Fruit fly (Drosophila melanogaster): ENCODE results near the gene AP-1gamma.
A peak's percentile ranks its signal among the peaks of the same experiment; 100 is the strongest.

The AP-1gamma gene

DNA sequence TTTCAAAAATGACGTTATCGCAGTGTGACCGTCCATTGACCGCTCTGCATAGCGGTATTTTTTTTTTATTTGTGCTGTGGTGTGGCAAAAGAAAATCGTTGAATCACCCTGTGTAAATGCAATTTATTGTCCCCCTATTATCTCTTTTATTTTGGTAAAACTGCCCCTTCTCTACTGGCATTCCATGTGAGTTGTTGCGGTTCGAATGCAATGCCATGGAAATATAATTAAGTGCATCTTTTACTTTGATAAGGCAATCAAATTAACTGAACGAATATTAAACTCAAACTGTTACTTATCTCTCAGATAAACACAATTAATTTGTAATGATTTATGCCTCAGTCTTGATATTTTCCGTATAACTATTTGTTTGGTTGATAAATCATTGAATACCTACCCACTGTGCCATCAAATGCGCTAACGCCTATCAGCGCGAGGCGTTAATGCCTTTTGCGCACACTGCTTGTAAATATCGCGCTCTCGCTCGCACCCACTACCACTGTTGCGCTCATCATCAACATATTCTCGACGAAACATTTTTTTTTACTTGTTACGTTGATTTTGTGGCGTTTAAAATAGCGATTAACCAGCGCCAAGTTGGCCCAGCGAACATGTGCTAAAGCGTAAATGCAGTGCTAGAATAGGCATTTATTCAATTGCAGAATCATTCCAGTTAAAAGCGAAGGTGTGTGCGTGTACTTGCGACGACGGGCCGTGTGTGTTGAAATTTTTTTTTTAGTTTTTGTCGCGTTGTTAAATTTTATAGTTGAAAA, 767 bp downstream of the AP-1gamma start (continued):
- TF ChIP-seq CG13775 (GFP tag; optimal IDR thresholded peaks at IDR 0.05): peak; percentile 67
- TF ChIP-seq B-H1 (GFP tag; IDR thresholded peaks at IDR 0.05): peak; percentile 28; the same call in 1 of the 3 replicates
- peak; percentile 41 for TF ChIP-seq Six4 (GFP tag; optimal IDR thresholded peaks at IDR 0.05)
- TF ChIP-seq bigmax (GFP tag; optimal IDR thresholded peaks at IDR 0.05): no peak
- TF ChIP-seq bab2 (GFP tag; optimal IDR thresholded peaks at IDR 0.05): peak; percentile 52
- TF ChIP-seq CoRest (tag; optimal IDR thresholded peaks at IDR 0.05): peak; percentile 72
- peak; percentile 51 for TF ChIP-seq unpg (GFP tag; optimal IDR thresholded peaks at IDR 0.05)
- TF ChIP-seq sens-2 (GFP tag; IDR thresholded peaks at IDR 0.05): no peak
- peak; percentile 21 for TF ChIP-seq CG17568 (GFP tag; optimal IDR thresholded peaks at IDR 0.05)
- TF ChIP-seq org-1 (GFP tag; optimal IDR thresholded peaks at IDR 0.05): peak; percentile 17
- peak; percentile 84 for TF ChIP-seq sens (GFP tag)
- TF ChIP-seq CG10543 (GFP tag; optimal IDR thresholded peaks at IDR 0.05): no peak
- 0 out of 2 replicates have a peak, but pooled peaks have one; percentile 14 for TF ChIP-seq chm (GFP tag; IDR thresholded peaks at IDR 0.05)
- TF ChIP-seq bsh (GFP tag; optimal IDR thresholded peaks at IDR 0.05): peak in 1 of 2 experiments; percentile 41
- no peak for TF ChIP-seq en (GFP tag; optimal IDR thresholded peaks at IDR 0.05)
- TF ChIP-seq Usf (GFP tag; optimal IDR thresholded peaks at IDR 0.05): peak; percentile 41
- peak; percentile 66 for TF ChIP-seq CG1603 (tag; optimal IDR thresholded peaks at IDR 0.05)
- no peak for TF ChIP-seq C15 (GFP tag; IDR thresholded peaks at IDR 0.05)
- TF ChIP-seq Ssrp (tag; optimal IDR thresholded peaks at IDR 0.05): peak; percentile 56
- no peak for TF ChIP-seq dmrt99B (tag; optimal IDR thresholded peaks at IDR 0.05)
- TF ChIP-seq Blimp-1 (GFP tag; optimal IDR thresholded peaks at IDR 0.05): peak; percentile 28
- no peak for TF ChIP-seq odd (GFP tag; optimal IDR thresholded peaks at IDR 0.05)
- peak; percentile 29; the same call in 1 of the 2 replicates for TF ChIP-seq peb (GFP tag; IDR thresholded peaks at IDR 0.05)
- peak; percentile 56 for TF ChIP-seq gro (GFP tag; optimal IDR thresholded peaks at IDR 0.05)
- no peak for TF ChIP-seq CG1024 (GFP tag; IDR thresholded peaks at IDR 0.05)
- no peak for TF ChIP-seq CG11696 (GFP tag; IDR thresholded peaks at IDR 0.05)
- peak; percentile 11 for TF ChIP-seq Elba2 (GFP tag; optimal IDR thresholded peaks at IDR 0.05)
- peak; percentile 65 for TF ChIP-seq ind (GFP tag; optimal IDR thresholded peaks at IDR 0.05)
- TF ChIP-seq dmrt11E (tag; optimal IDR thresholded peaks at IDR 0.05): peak; percentile 63
- TF ChIP-seq ci (GFP tag; IDR thresholded peaks at IDR 0.05): 0 out of 3 replicates have a peak, but pooled peaks have one; percentile 24
- peak; percentile 25 for TF ChIP-seq trem (tag; optimal IDR thresholded peaks at IDR 0.05)
- no peak for TF ChIP-seq amos (GFP tag; IDR thresholded peaks at IDR 0.05; ENCODE audit: partially characterized antibody)
- peak; percentile 53 for TF ChIP-seq tx (GFP tag; optimal IDR thresholded peaks at IDR 0.05)
- TF ChIP-seq CG6272 (GFP tag; IDR thresholded peaks at IDR 0.05): no peak; the same call in 1 of the 2 replicates
- no peak for TF ChIP-seq disco-r (GFP tag; optimal IDR thresholded peaks at IDR 0.05)
- TF ChIP-seq fru (optimal IDR thresholded peaks at IDR 0.05): no peak
- TF ChIP-seq Asciz (GFP tag; optimal IDR thresholded peaks at IDR 0.05): peak; percentile 43
- no peak for TF ChIP-seq CG7372 (GFP tag; IDR thresholded peaks at IDR 0.05)
- TF ChIP-seq CG9797 (GFP tag; optimal IDR thresholded peaks at IDR 0.05): peak; percentile 69
- TF ChIP-seq CG9727 (GFP tag; optimal IDR thresholded peaks at IDR 0.05): peak; percentile 72
- no peak for TF ChIP-seq CkIIα-i1 (GFP tag; IDR thresholded peaks at IDR 0.05)
- peak; percentile 40; the same call in 1 of the 3 replicates for TF ChIP-seq CG11695 (GFP tag; IDR thresholded peaks at IDR 0.05)
- peak; percentile 78 for TF ChIP-seq tio (GFP tag; optimal IDR thresholded peaks at IDR 0.05)
- peak; percentile 52 for TF ChIP-seq pzg (GFP tag; optimal IDR thresholded peaks at IDR 0.05)
- no peak for TF ChIP-seq CG1647 (GFP tag; optimal IDR thresholded peaks at IDR 0.05)
- TF ChIP-seq ssp (GFP tag; IDR thresholded peaks at IDR 0.05): peak; percentile 46; the same call in 1 of the 2 replicates
- TF ChIP-seq nom (GFP tag; optimal IDR thresholded peaks at IDR 0.05): no peak
- peak; percentile 13; the same call in 1 of the 2 replicates for TF ChIP-seq CG14667 (GFP tag; IDR thresholded peaks at IDR 0.05)
- peak; percentile 51 for TF ChIP-seq Meics (GFP tag; optimal IDR thresholded peaks at IDR 0.05)
